Worm (Caenorhabditis elegans): Measurements from ENCODE around the gene cal-1.

Gene cal-1

DNA sequence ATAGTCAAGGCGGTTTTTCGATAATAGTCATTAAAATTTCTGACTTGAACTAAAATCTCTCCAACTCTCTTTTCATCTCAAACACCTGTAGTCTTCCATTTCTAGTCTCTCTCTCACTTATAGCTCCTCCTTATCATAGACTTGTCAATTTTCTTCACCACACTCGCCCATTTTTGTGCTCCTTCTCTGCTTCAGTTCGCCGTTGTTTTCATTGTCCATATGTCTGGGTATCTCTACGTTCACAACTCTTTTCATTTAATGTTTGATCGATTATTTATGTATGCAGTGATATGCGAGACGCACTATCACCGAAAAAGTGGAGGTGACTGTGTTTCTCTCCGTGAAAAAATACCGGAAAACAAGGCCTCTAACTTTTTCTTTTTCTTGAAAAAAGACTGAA is 49.3 kb downstream of the cal-1 start (continued):
- peak in 1 of 2 experiments; percentile 3 for TF ChIP-seq let-607 (tag; optimal IDR thresholded peaks at IDR 0.05)

DNA sequence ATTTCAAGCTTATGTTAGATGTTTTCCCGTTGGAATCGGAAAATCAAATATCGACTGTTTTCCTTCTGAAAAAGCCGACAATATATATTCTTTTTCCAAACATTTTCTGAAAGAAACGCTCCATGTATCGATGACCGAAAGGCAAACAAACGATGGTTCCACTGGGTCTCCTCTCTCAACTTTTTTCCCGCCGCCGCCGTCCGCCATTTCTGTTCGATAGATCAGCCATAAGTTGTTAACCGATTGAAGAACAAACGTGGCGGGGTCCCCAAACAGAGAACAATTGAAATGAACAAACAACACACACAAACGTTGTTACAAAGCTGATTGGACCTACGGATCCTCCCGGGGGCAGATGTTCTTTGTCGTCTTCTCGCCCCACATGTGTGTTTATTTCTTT is 50.4 kb downstream of the cal-1 start:
- TF ChIP-seq madf-6 (GFP tag; IDR thresholded peaks at IDR 0.05) = peak; percentile 22; the same call in 1 of the 2 replicates
- TF ChIP-seq madf-8 (GFP tag; conservative IDR thresholded peaks at IDR 0.05) = no peak

DNA sequence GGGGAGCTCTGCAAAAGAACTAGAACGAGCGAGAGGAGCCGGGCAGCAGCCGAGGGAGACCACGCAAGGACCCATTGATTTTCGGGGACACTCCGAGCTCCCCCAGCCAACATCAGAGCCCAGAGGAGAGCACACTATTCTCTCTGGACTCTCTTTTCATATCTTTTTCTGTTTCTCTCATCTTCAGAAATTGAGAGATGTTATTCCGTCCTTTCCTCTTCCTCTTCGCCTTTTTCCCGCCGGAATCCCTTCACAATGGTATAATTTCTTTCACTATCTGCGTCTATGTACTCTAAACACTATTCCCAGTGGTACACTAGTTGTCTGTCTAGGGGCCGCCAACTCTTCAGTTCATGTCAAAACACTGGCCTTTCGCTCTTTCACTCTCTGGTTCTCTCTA is 51.6 kb downstream of the cal-1 start:
- TF ChIP-seq F52B5.7 (tag; optimal IDR thresholded peaks at IDR 0.05) (peak; percentile 31), ceh-58 (GFP tag; IDR thresholded peaks at IDR 0.05) (no peak), hlh-26 (GFP tag; conservative IDR thresholded peaks at IDR 0.05) (no peak), mes-4 (tag; optimal IDR thresholded peaks at IDR 0.05) (no peak), B0261.1 (tag; optimal IDR thresholded peaks at IDR 0.05) (no peak), C06A6.2 (GFP tag; conservative IDR thresholded peaks at IDR 0.05) (no peak), egrh-3 (GFP tag; IDR thresholded peaks at IDR 0.05) (peak; percentile 82), gei-17 (GFP tag; optimal IDR thresholded peaks at IDR 0.05) (no peak), hsf-1 (GFP tag; IDR thresholded peaks at IDR 0.05) (no peak), ceh-40 (GFP tag; IDR thresholded peaks at IDR 0.05) (no peak), ets-4 (GFP tag; optimal IDR thresholded peaks at IDR 0.05) (no peak), ZK185.1 (tag; optimal IDR thresholded peaks at IDR 0.05; ENCODE audit: poor library complexity, severe bottlenecking) (peak; percentile 2), lin-26 (GFP tag; IDR thresholded peaks at IDR 0.05) (no peak), sptf-2 (GFP tag; optimal IDR thresholded peaks at IDR 0.05) (no peak), F57A8.1 (GFP tag; optimal IDR thresholded peaks at IDR 0.05) (no peak), ceh-100 (GFP tag; IDR thresholded peaks at IDR 0.05) (no peak), cebp-1 (GFP tag; IDR thresholded peaks at IDR 0.05) (no peak), cebp-1 (tag; optimal IDR thresholded peaks at IDR 0.05) (peak; percentile 63), pbrm-1 (GFP tag; IDR thresholded peaks at IDR 0.05) (no peak; the same call in 1 of the 2 replicates), F22D6.2 (tag; optimal IDR thresholded peaks at IDR 0.05) (no peak), Y53F4B.3 (GFP tag; IDR thresholded peaks at IDR 0.05) (no peak), T26A5.8 (tag; optimal IDR thresholded peaks at IDR 0.05) (no peak), Y56A3A.18 (GFP tag; IDR thresholded peaks at IDR 0.05) (0 out of 2 replicates have a peak, but pooled peaks have one; percentile 25), egl-18 (GFP tag; IDR thresholded peaks at IDR 0.05) (no peak), let-526 (GFP tag; IDR thresholded peaks at IDR 0.05) (no peak), repo-1 (tag; optimal IDR thresholded peaks at IDR 0.05) (no peak), lin-54 (GFP tag; optimal IDR thresholded peaks at IDR 0.05) (no peak), athp-1 (tag; optimal IDR thresholded peaks at IDR 0.05) (no peak), madf-10 (tag; optimal IDR thresholded peaks at IDR 0.05) (peak; percentile 20), F49E8.2 (tag; optimal IDR thresholded peaks at IDR 0.05; ENCODE audit: insufficient read depth) (no peak), him-1 (tag; optimal IDR thresholded peaks at IDR 0.05) (no peak), B0035.1 (tag; optimal IDR thresholded peaks at IDR 0.05) (no peak), ekl-4 (GFP tag; IDR thresholded peaks at IDR 0.05) (no peak), mel-28 (tag; optimal IDR thresholded peaks at IDR 0.05; ENCODE audit: borderline replicate concordance) (no peak), mcd-1 (GFP tag; IDR thresholded peaks at IDR 0.05) (peak; percentile 57), nfya-2 (GFP tag; IDR thresholded peaks at IDR 0.05) (no peak), ztf-26 (tag; optimal IDR thresholded peaks at IDR 0.05) (no peak), ztf-3 (GFP tag; optimal IDR thresholded peaks at IDR 0.05) (no peak), B0336.3 (GFP tag; IDR thresholded peaks at IDR 0.05) (0 out of 2 replicates have a peak, but pooled peaks have one; percentile 28), unc-62 (GFP tag; optimal IDR thresholded peaks at IDR 0.05) (no peak), let-607 (tag; optimal IDR thresholded peaks at IDR 0.05) (no peak), pha-4 (tag; optimal IDR thresholded peaks at IDR 0.05) (no peak), rcor-1 (GFP tag; IDR thresholded peaks at IDR 0.05) (0 out of 2 replicates have a peak, but pooled peaks have one; percentile 32), mxl-1 (tag; optimal IDR thresholded peaks at IDR 0.05) (no peak)
